Fruit fly (Drosophila melanogaster) whole organism: ENCODE results near the gene Xpac.

Source experiments
- CG8478 ChIP-seq: fragments of >200 bp; optimal IDR thresholded peaks from 2 replicates; lab custom pipeline; 2018; ENCODE audit warnings: inconsistent platforms
- Dll ChIP-seq: fragments of >200 bp; optimal IDR thresholded peaks from 2 replicates; lab custom pipeline; 2017
- EcR ChIP-seq, 2 experiments: fragments of >200 bp; optimal IDR thresholded peaks; 2 replicates each; lab custom pipeline; 2017; ENCODE audit warnings: missing biosample characterization in 2 of 2, missing genetic modification characterization in 2 of 2, missing genetic modification reagents in 2 of 2
- pan ChIP-seq: fragments of >200 bp; optimal IDR thresholded peaks from 2 replicates; lab custom pipeline; 2017
- psq ChIP-seq: fragments of >200 bp; optimal IDR thresholded peaks from 2 replicates; lab custom pipeline; 2017
- usp ChIP-seq: fragments of >200 bp; optimal IDR thresholded peaks from 2 replicates; lab custom pipeline; 2017; ENCODE audit warnings: missing biosample characterization, missing genetic modification characterization, mixed read lengths

- TF ChIP-seq psq (lab: Kevin White, UChicago) (no peak), CG8478 (no peak), usp (GFP tag; lab: Kevin White, UChicago) (no peak), EcR (GFP tag; optimal IDR thresholded peaks at IDR 0.05; lab: Kevin White, UChicago) (no peak), pan (lab: Kevin White, UChicago) (no peak), Dll (no peak)
These were observed 42.5 kb downstream of the Xpac start for dm6 chrX:4061502-4061901.
